Worm (Caenorhabditis elegans) whole organism, L1 larva: ENCODE results near the gene Y32G9B.1.
"Not testable (repeated sequence)": the region's sequence is repeated elsewhere in the genome, so short reads cannot be mapped to it uniquely, and the experiment has no call there.

ENCODE experiments used
- C04F5.9 ChIP-seq: sonication (generic microtip); optimal IDR thresholded peaks from 2 replicates; lab custom pipeline; 2016; ENCODE audit warnings: missing genetic modification characterization, missing compliant biosample characterization
- ceh-88 ChIP-seq: fragments of 200-800 bp; sonication (Bioruptor generic); IDR thresholded peaks from 2 replicates; pipeline ENCODE4 v1.3.6; 2022; ENCODE audit warnings: missing genetic modification characterization, missing compliant biosample characterization
- ceh-90 ChIP-seq: sonication (generic microtip); optimal IDR thresholded peaks from 2 replicates; lab custom pipeline; 2016; ENCODE audit warnings: missing genetic modification characterization, missing compliant biosample characterization
- efl-3 ChIP-seq: fragments of 200-800 bp; sonication (Bioruptor generic); optimal IDR thresholded peaks from 2 replicates; lab custom pipeline; 2018; ENCODE audit warnings: mild to moderate bottlenecking, missing genetic modification characterization, missing compliant biosample characterization
- elt-3 ChIP-seq, 6 experiments: fragments of 150-350 bp in 1 of 6; sonication (generic microtip); optimal IDR thresholded peaks; 2 replicates each; lab custom pipeline; 2017 to 2018; ENCODE audit warnings: missing biosample characterization in 6 of 6, missing genetic modification characterization in 6 of 6, inconsistent platforms in 1 of 6
- fos-1 ChIP-seq: fragments of 150-350 bp; optimal IDR thresholded peaks from 2 replicates; lab custom pipeline; 2014; ENCODE audit warnings: missing biosample characterization, missing genetic modification characterization
- jun-1 ChIP-seq: fragments of 150-350 bp; optimal IDR thresholded peaks from 2 replicates; lab custom pipeline; 2014; ENCODE audit warnings: missing biosample characterization, missing genetic modification reagents, missing genetic modification characterization
- nhr-20 ChIP-seq: sonication (generic microtip); optimal IDR thresholded peaks from 2 replicates; lab custom pipeline; 2016; ENCODE audit warnings: mild to moderate bottlenecking, missing genetic modification characterization, missing compliant biosample characterization
- nhr-237 ChIP-seq: fragments of 150-350 bp; optimal IDR thresholded peaks from 2 replicates; lab custom pipeline; 2014; ENCODE audit warnings: missing biosample characterization, missing genetic modification characterization
- nhr-28 ChIP-seq: fragments of 150-350 bp; optimal IDR thresholded peaks from 2 replicates; lab custom pipeline; 2014; ENCODE audit warnings: missing biosample characterization, missing genetic modification characterization
- pqm-1 ChIP-seq: sonication (generic microtip); optimal IDR thresholded peaks from 3 replicates; lab custom pipeline; 2017; ENCODE audit warnings: missing biosample characterization, missing genetic modification characterization
- sptf-1 ChIP-seq: fragments of 150-350 bp; optimal IDR thresholded peaks from 2 replicates; lab custom pipeline; 2014; ENCODE audit warnings: missing biosample characterization, missing genetic modification characterization
- zag-1 ChIP-seq: fragments of 150-350 bp; optimal IDR thresholded peaks from 2 replicates; lab custom pipeline; 2014; ENCODE audit warnings: missing biosample characterization, missing genetic modification characterization

ce11 chrV:1814784-1815183 lies 15.1 kb downstream of the Y32G9B.1 start, which contains the start of gene Y46H3A.5:
- TF ChIP-seq elt-3 (tag; optimal IDR thresholded peaks at IDR 0.05; lab: Kevin White, UChicago); sptf-1 (tag; lab: Kevin White, UChicago); pqm-1 (tag; lab: Kevin White, UChicago); fos-1; efl-3 (GFP tag; lab: Kevin White, UChicago); ceh-90 (tag; lab: Kevin White, UChicago); zag-1 (tag; lab: Kevin White, UChicago); nhr-237; jun-1 (tag; lab: Kevin White, UChicago); C04F5.9 (tag; lab: Kevin White, UChicago); ceh-88 (GFP tag; lab: Robert Waterston, UW); nhr-20 (tag; lab: Kevin White, UChicago); nhr-28 (tag; lab: Kevin White, UChicago): not testable (repeated sequence)
